Worm (Caenorhabditis elegans): Measurements from ENCODE around the gene bcs-1.

- TF ChIP-seq tbx-11 (GFP tag; IDR thresholded peaks at IDR 0.05) = no peak
- TF ChIP-seq F13C5.2 (tag; optimal IDR thresholded peaks at IDR 0.05) = no peak
- TF ChIP-seq tra-4 (tag; optimal IDR thresholded peaks at IDR 0.05) = no peak
Measured at ce11 chrII:8559188-8559587, 11.7 kb upstream of the bcs-1 start.
